Worm (Caenorhabditis elegans) whole organism, L4 larva: ENCODE results near the gene gst-44.

ENCODE experiments used
- D1046.2 ChIP-seq: fragments of 200-800 bp; sonication (Bioruptor generic); IDR thresholded peaks from 2 replicates; pipeline ENCODE4 v1.3.6; 2022; ENCODE audit warnings: missing genetic modification characterization, missing compliant biosample characterization
- ZK546.5 ChIP-seq, 2 experiments: sonication (generic microtip); optimal IDR thresholded peaks; 2 replicates each; lab custom pipeline; 2017; ENCODE audit warnings: missing biosample characterization in 2 of 2, missing genetic modification characterization in 2 of 2
- daf-16 ChIP-seq, 3 experiments: sonication (generic microtip); optimal IDR thresholded peaks; 2 replicates each; lab custom pipeline; 2016 to 2017; ENCODE audit warnings: missing genetic modification characterization in 3 of 3, missing genetic modification reagents in 3 of 3, mild to moderate bottlenecking in 2 of 3, missing compliant biosample characterization in 2 of 3, missing biosample characterization in 1 of 3, moderate library complexity in 1 of 3
- egl-27 ChIP-seq: sonication (generic microtip); optimal IDR thresholded peaks from 3 replicates; lab custom pipeline; 2017; ENCODE audit warnings: missing biosample characterization, missing genetic modification reagents, missing genetic modification characterization
- nhr-76 ChIP-seq: fragments of 150-350 bp; optimal IDR thresholded peaks from 2 replicates; lab custom pipeline; 2014; ENCODE audit warnings: missing biosample characterization, missing genetic modification characterization
- unc-130 ChIP-seq: sonication (generic microtip); optimal IDR thresholded peaks from 2 replicates; lab custom pipeline; 2016; ENCODE audit warnings: missing genetic modification reagents, missing genetic modification characterization, missing compliant biosample characterization
- zag-1 ChIP-seq: fragments of 150-350 bp; optimal IDR thresholded peaks from 2 replicates; lab custom pipeline; 2014; ENCODE audit warnings: missing biosample characterization, missing genetic modification characterization

ce11 chrV:16437546-16437945 lies 46.9 kb downstream of the gst-44 start, which contains the start of gene F26D2.15:
- TF ChIP-seq D1046.2 (GFP tag; lab: Robert Waterston, UW) = no peak
- no peak for TF ChIP-seq zag-1 (tag; lab: Kevin White, UChicago)
- no peak for TF ChIP-seq ZK546.5 (tag; optimal IDR thresholded peaks at IDR 0.05; lab: Kevin White, UChicago)
- TF ChIP-seq egl-27 (tag; lab: Kevin White, UChicago) = no peak
- no peak for TF ChIP-seq daf-16 (GFP tag; optimal IDR thresholded peaks at IDR 0.05; lab: Kevin White, UChicago)
- no peak for TF ChIP-seq daf-16 (tag; optimal IDR thresholded peaks at IDR 0.05; lab: Kevin White, UChicago)
- no peak for TF ChIP-seq unc-130 (GFP tag; lab: Kevin White, UChicago)
- no peak for TF ChIP-seq nhr-76 (tag; lab: Kevin White, UChicago)
